Fruit fly (Drosophila melanogaster): ENCODE results near the gene sta.

sta gene

DNA sequence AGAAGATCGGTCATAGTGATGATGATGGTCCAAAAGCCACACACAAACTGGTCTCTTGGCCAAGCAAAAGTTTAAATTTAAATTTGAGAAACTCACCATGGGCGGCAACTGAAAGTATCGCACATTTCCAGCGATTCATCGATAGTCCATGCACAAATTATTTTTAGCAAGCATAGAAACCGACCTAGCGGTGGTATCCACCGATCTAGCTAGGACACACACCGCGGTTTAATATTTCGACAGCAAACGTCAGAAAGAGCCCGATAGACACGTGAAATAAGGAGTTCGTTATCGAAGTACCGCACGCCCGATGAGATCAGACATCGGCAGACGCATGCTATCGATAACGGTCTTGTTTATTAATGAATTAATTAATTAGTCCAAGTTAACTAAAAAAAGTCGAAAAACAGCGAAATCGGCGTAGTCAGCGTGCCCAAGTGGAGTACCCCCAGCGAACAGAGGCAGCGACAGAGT lies 29.6 kb upstream of the sta start, which contains the start of gene CG14795 (continued):
- TF ChIP-seq CG30403 (GFP tag; optimal IDR thresholded peaks at IDR 0.05) (peak; percentile 42), Elba2 (GFP tag; optimal IDR thresholded peaks at IDR 0.05) (no peak), CG30020 (tag; optimal IDR thresholded peaks at IDR 0.05) (peak; percentile 33), her (GFP tag; optimal IDR thresholded peaks at IDR 0.05) (peak; percentile 78), Deaf1 (tag; optimal IDR thresholded peaks at IDR 0.05) (peak; percentile 22), CG9817 (tag; optimal IDR thresholded peaks at IDR 0.05) (peak; percentile 37), CG32532 (GFP tag; IDR thresholded peaks at IDR 0.05) (peak; percentile 38; the same call in 1 of the 2 replicates), abd-A (tag; optimal IDR thresholded peaks at IDR 0.05) (peak; percentile 46), CG34224 (GFP tag; IDR thresholded peaks at IDR 0.05; ENCODE audit: partially characterized antibody) (peak; percentile 96), Nf-YC (tag; optimal IDR thresholded peaks at IDR 0.05) (peak; percentile 58), CG5953 (GFP tag; IDR thresholded peaks at IDR 0.05) (no peak), CG1792 (GFP tag; optimal IDR thresholded peaks at IDR 0.05) (peak; percentile 66), CG8089 (GFP tag; optimal IDR thresholded peaks at IDR 0.05) (no peak), bigmax (GFP tag; optimal IDR thresholded peaks at IDR 0.05) (peak; percentile 41), CG2129 (GFP tag; IDR thresholded peaks at IDR 0.05; ENCODE audit: partially characterized antibody) (peak; percentile 76)

DNA sequence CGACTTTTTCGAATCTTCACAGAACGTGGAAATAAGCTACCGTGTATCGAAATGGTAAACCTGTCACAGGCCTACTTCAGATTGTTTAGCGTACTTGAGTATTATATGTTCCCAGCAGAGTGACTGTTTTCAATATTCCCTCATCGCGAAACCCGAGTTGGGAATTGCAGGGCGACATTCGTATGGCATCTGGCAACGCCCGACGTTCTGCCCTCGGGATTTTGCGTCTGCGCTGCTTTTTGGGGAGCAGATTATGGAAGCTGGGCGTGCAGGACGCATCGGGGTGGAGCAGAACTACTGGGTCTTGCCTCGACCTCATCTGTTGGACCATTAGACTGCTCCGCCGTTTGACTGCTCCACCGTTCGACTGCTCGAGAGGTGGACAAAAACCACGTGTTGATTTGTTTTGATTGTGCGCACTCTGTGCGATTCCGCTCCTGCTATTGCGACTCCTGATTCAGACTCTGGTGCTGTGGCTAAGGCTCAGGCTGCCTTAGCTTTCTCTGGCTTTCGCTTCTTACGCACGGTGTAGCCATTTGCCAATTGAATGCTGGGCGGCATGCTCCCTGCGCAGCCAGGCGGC lies 25.1 kb upstream of the sta start:
- no peak for TF ChIP-seq repo (GFP tag; optimal IDR thresholded peaks at IDR 0.05)
- TF ChIP-seq pzg (GFP tag; optimal IDR thresholded peaks at IDR 0.05): peak; percentile 6
- TF ChIP-seq B-H2 (GFP tag; optimal IDR thresholded peaks at IDR 0.05): peak; percentile 14
- TF ChIP-seq crol (GFP tag; IDR thresholded peaks at IDR 0.05): peak; percentile 19; the same call in 1 of the 2 replicates
- TF ChIP-seq scrt (GFP tag; optimal IDR thresholded peaks at IDR 0.05): peak; percentile 97
- peak in 1 of 2 experiments; percentile 6 for TF ChIP-seq Trl (optimal IDR thresholded peaks at IDR 0.05)
- TF ChIP-seq Trl (GFP tag; optimal IDR thresholded peaks at IDR 0.05): no peak
- no peak for TF ChIP-seq CG1024 (GFP tag; IDR thresholded peaks at IDR 0.05)
- TF ChIP-seq crc (GFP tag; optimal IDR thresholded peaks at IDR 0.05): no peak
- no peak for TF ChIP-seq tll (GFP tag; optimal IDR thresholded peaks at IDR 0.05)
- TF ChIP-seq YL-1 (GFP tag; optimal IDR thresholded peaks at IDR 0.05): no peak
- peak; percentile 29; the same call in 1 of the 3 replicates for TF ChIP-seq row (GFP tag; IDR thresholded peaks at IDR 0.05)
- TF ChIP-seq ken (GFP tag; IDR thresholded peaks at IDR 0.05): no peak
- peak; percentile 22 for TF ChIP-seq CG3995 (GFP tag; optimal IDR thresholded peaks at IDR 0.05)
- TF ChIP-seq Six4 (GFP tag; optimal IDR thresholded peaks at IDR 0.05): no peak
- peak; percentile 19 for TF ChIP-seq Nf-YC (tag; optimal IDR thresholded peaks at IDR 0.05)
- no peak for TF ChIP-seq sim (GFP tag; IDR thresholded peaks at IDR 0.05)
- no peak for TF ChIP-seq CG10267 (tag; optimal IDR thresholded peaks at IDR 0.05)
- TF ChIP-seq gcm2 (GFP tag; optimal IDR thresholded peaks at IDR 0.05): no peak
- TF ChIP-seq CG13624 (GFP tag; optimal IDR thresholded peaks at IDR 0.05): no peak
- TF ChIP-seq CG13424 (tag; optimal IDR thresholded peaks at IDR 0.05): peak; percentile 4
- peak; percentile 11 for TF ChIP-seq CG9817 (tag; optimal IDR thresholded peaks at IDR 0.05)
- TF ChIP-seq CG14965 (GFP tag; optimal IDR thresholded peaks at IDR 0.05; ENCODE audit: borderline replicate concordance): no peak
- no peak for TF ChIP-seq fd3F (GFP tag; optimal IDR thresholded peaks at IDR 0.05)
- TF ChIP-seq sd (tag; optimal IDR thresholded peaks at IDR 0.05): no peak
- no peak for TF ChIP-seq CG4282 (GFP tag; optimal IDR thresholded peaks at IDR 0.05)
- peak; percentile 92 for TF ChIP-seq ewg (GFP tag; optimal IDR thresholded peaks at IDR 0.05)
- TF ChIP-seq bigmax (GFP tag; optimal IDR thresholded peaks at IDR 0.05): no peak
- peak; percentile 33 for TF ChIP-seq CG2678 (tag; optimal IDR thresholded peaks at IDR 0.05)
- no peak for TF ChIP-seq h (optimal IDR thresholded peaks at IDR 0.05)
- no peak for TF ChIP-seq Abd-B (GFP tag; optimal IDR thresholded peaks at IDR 0.05)
- no peak for TF ChIP-seq HLHmδ (GFP tag; optimal IDR thresholded peaks at IDR 0.05)
- TF ChIP-seq Opbp (GFP tag; IDR thresholded peaks at IDR 0.05; ENCODE audit: partially characterized antibody): no peak
- peak; percentile 25 for TF ChIP-seq sug (tag; optimal IDR thresholded peaks at IDR 0.05)
- no peak for TF ChIP-seq ci (GFP tag; IDR thresholded peaks at IDR 0.05)
- no peak for TF ChIP-seq CG7745 (tag; optimal IDR thresholded peaks at IDR 0.05)
- no peak for TF ChIP-seq ham (GFP tag; IDR thresholded peaks at IDR 0.05)
